Worm (Caenorhabditis elegans) whole organism, L2 larva: ENCODE results near the gene T26A8.4.

Experiments used
- C34F6.9 ChIP-seq: fragments of 150-350 bp; optimal IDR thresholded peaks from 2 replicates; lab custom pipeline; 2014; ENCODE audit warnings: missing biosample characterization, missing genetic modification characterization
- F13H6.1 ChIP-seq: sonication (generic microtip); optimal IDR thresholded peaks from 2 replicates; lab custom pipeline; 2016; ENCODE audit warnings: missing genetic modification characterization, missing compliant biosample characterization
- R02D3.7 ChIP-seq: fragments of 150-350 bp; optimal IDR thresholded peaks from 2 replicates; lab custom pipeline; 2014; ENCODE audit warnings: missing biosample characterization, missing genetic modification characterization
- Y55F3AM.14 ChIP-seq: fragments of 200-800 bp; sonication (Bioruptor generic); optimal IDR thresholded peaks from 2 replicates; lab custom pipeline; 2018; ENCODE audit warnings: mild to moderate bottlenecking, missing genetic modification characterization, missing compliant biosample characterization
- ZK546.5 ChIP-seq: sonication (generic microtip); optimal IDR thresholded peaks from 2 replicates; lab custom pipeline; 2017; ENCODE audit warnings: missing biosample characterization, missing genetic modification characterization
- ama-1 ChIP-seq: fragments of 150-350 bp; optimal IDR thresholded peaks from 2 replicates; lab custom pipeline; 2018; ENCODE audit warnings: inconsistent platforms
- blmp-1 ChIP-seq: sonication (generic microtip); optimal IDR thresholded peaks from 2 replicates; lab custom pipeline; 2017; ENCODE audit warnings: missing genetic modification characterization, mild to moderate bottlenecking, missing compliant biosample characterization, antibody characterized with exemption, moderate library complexity; ENCODE audit not compliant: insufficient read depth
- ceh-16 ChIP-seq: fragments of 150-350 bp; optimal IDR thresholded peaks from 2 replicates; lab custom pipeline; 2014; ENCODE audit warnings: missing biosample characterization, missing genetic modification characterization
- ceh-82 ChIP-seq: fragments of 150-350 bp; optimal IDR thresholded peaks from 2 replicates; lab custom pipeline; 2014; ENCODE audit warnings: missing biosample characterization, missing genetic modification characterization
- dmd-4 ChIP-seq: sonication (generic microtip); optimal IDR thresholded peaks from 2 replicates; lab custom pipeline; 2017; ENCODE audit warnings: missing biosample characterization, missing genetic modification characterization
- egl-27 ChIP-seq: sonication (generic microtip); optimal IDR thresholded peaks from 3 replicates; lab custom pipeline; 2017; ENCODE audit warnings: missing biosample characterization, missing genetic modification reagents, missing genetic modification characterization
- elt-1 ChIP-seq: fragments of 150-350 bp; optimal IDR thresholded peaks from 2 replicates; lab custom pipeline; 2014; ENCODE audit warnings: missing biosample characterization, missing genetic modification characterization
- elt-3 ChIP-seq: sonication (generic microtip); optimal IDR thresholded peaks from 2 replicates; lab custom pipeline; 2017; ENCODE audit warnings: missing biosample characterization, missing genetic modification characterization
- fos-1 ChIP-seq: fragments of 150-350 bp; optimal IDR thresholded peaks from 2 replicates; lab custom pipeline; 2014; ENCODE audit warnings: missing biosample characterization, missing genetic modification characterization
- lin-11 ChIP-seq: fragments of 150-350 bp; sonication (generic microtip); optimal IDR thresholded peaks from 2 replicates; lab custom pipeline; 2014; ENCODE audit warnings: missing biosample characterization, missing genetic modification characterization, inconsistent platforms, mixed read lengths
- lin-39 ChIP-seq: fragments of 150-350 bp; optimal IDR thresholded peaks from 2 replicates; lab custom pipeline; 2014; ENCODE audit warnings: missing biosample characterization, missing genetic modification reagents, missing genetic modification characterization
- lsy-2 ChIP-seq, 2 experiments: fragments of 150-350 bp in 1 of 2; sonication (generic microtip) in 1 of 2; optimal IDR thresholded peaks; 2 replicates each; lab custom pipeline; 2014 to 2017; ENCODE audit warnings: missing biosample characterization in 2 of 2, missing genetic modification characterization in 2 of 2
- mbf-1 ChIP-seq: sonication (generic microtip); optimal IDR thresholded peaks from 2 replicates; lab custom pipeline; 2017; ENCODE audit warnings: missing biosample characterization, missing genetic modification characterization
- mdl-1 ChIP-seq, 2 experiments: fragments of 150-350 bp in 1 of 2; sonication (generic microtip) in 1 of 2; optimal IDR thresholded peaks; 2 replicates each; lab custom pipeline; 2017; ENCODE audit warnings: missing biosample characterization in 2 of 2, missing genetic modification characterization in 2 of 2
- nhr-10 ChIP-seq: sonication (generic microtip); optimal IDR thresholded peaks from 2 replicates; lab custom pipeline; 2017; ENCODE audit warnings: missing biosample characterization, missing genetic modification characterization
- nhr-12 ChIP-seq: fragments of 150-350 bp; optimal IDR thresholded peaks from 2 replicates; lab custom pipeline; 2014; ENCODE audit warnings: missing biosample characterization, missing genetic modification characterization
- nhr-129 ChIP-seq: fragments of 150-350 bp; optimal IDR thresholded peaks from 2 replicates; lab custom pipeline; 2014; ENCODE audit warnings: missing biosample characterization, missing genetic modification characterization
- nhr-21 ChIP-seq: fragments of 150-350 bp; optimal IDR thresholded peaks from 2 replicates; lab custom pipeline; 2014; ENCODE audit warnings: missing biosample characterization, missing genetic modification characterization
- nhr-237 ChIP-seq: fragments of 150-350 bp; optimal IDR thresholded peaks from 2 replicates; lab custom pipeline; 2014; ENCODE audit warnings: missing biosample characterization, missing genetic modification characterization
- nhr-25 ChIP-seq: fragments of 150-350 bp; sonication (generic microtip); optimal IDR thresholded peaks from 3 replicates; lab custom pipeline; 2014; ENCODE audit warnings: missing biosample characterization, missing genetic modification characterization
- nhr-6 ChIP-seq: fragments of 150-350 bp; optimal IDR thresholded peaks from 2 replicates; lab custom pipeline; 2014; ENCODE audit warnings: missing biosample characterization, missing genetic modification characterization
- nhr-77 ChIP-seq: fragments of 150-350 bp; optimal IDR thresholded peaks from 2 replicates; lab custom pipeline; 2014; ENCODE audit warnings: missing biosample characterization, missing genetic modification characterization
- peb-1 ChIP-seq: fragments of 150-350 bp; optimal IDR thresholded peaks from 2 replicates; lab custom pipeline; 2014; ENCODE audit warnings: missing biosample characterization, missing genetic modification characterization
- sma-3 ChIP-seq: sonication (generic microtip); optimal IDR thresholded peaks from 2 replicates; lab custom pipeline; 2016; ENCODE audit warnings: missing genetic modification reagents, missing genetic modification characterization, missing compliant biosample characterization
- unc-39 ChIP-seq: fragments of 150-350 bp; optimal IDR thresholded peaks from 2 replicates; lab custom pipeline; 2014; ENCODE audit warnings: missing biosample characterization, missing genetic modification characterization
- unc-55 ChIP-seq: fragments of 150-350 bp; sonication (generic microtip); optimal IDR thresholded peaks from 3 replicates; lab custom pipeline; 2014; ENCODE audit warnings: missing biosample characterization, missing genetic modification reagents, missing genetic modification characterization
- unc-62 ChIP-seq: fragments of 150-350 bp; optimal IDR thresholded peaks from 2 replicates; lab custom pipeline; 2014; ENCODE audit warnings: missing biosample characterization, missing genetic modification reagents, missing genetic modification characterization
- zag-1 ChIP-seq: fragments of 150-350 bp; optimal IDR thresholded peaks from 2 replicates; lab custom pipeline; 2014; ENCODE audit warnings: missing biosample characterization, missing genetic modification characterization
- ztf-1 ChIP-seq: fragments of 200-800 bp; sonication (Bioruptor generic); conservative IDR thresholded peaks from 2 replicates; pipeline ENCODE4 v1.3.6; 2022; ENCODE audit warnings: missing genetic modification characterization, missing compliant biosample characterization
- ztf-11 ChIP-seq: sonication (generic microtip); optimal IDR thresholded peaks from 2 replicates; lab custom pipeline; 2017; ENCODE audit warnings: missing biosample characterization, missing genetic modification characterization
- ztf-4 ChIP-seq: fragments of 150-350 bp; optimal IDR thresholded peaks from 2 replicates; lab custom pipeline; 2014; ENCODE audit warnings: missing biosample characterization, missing genetic modification characterization

T26A8.4 gene

DNA sequence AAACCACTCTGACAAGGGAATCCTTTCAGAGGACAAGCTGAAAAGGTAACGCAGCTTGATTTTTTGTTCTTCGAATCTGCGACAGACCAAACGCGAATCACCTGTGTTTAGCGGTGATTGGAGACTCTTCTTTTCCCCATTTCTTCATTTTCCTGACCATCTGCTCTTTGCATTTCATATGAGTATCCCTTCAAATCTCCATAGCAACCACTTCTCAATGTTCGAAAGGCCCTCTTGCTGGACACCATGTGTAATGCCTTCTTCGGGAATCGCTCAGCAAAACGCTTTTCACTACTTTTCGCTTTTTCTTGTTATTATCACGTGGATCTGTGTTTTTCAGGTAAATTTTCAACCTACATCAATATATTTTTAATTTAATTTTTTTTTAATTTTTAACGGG lies 6.2 kb downstream of the T26A8.4 start, which contains the start of the genes T26A8.3 and tmem-231:
Gene T26A8.3, minus strand, starts transcription at position 101 of the 400 bp plus-strand sequence.
Gene tmem-231, plus strand, starts transcription at position 249 of the 400 bp plus-strand sequence.
- TF ChIP-seq zag-1 (tag; lab: Kevin White, UChicago) (no peak), unc-39 (tag; lab: Kevin White, UChicago) (no peak), dmd-4 (no peak), nhr-77 (tag; lab: Kevin White, UChicago) (no peak), unc-62 (GFP tag; lab: Kevin White, UChicago) (no peak), peb-1 (no peak), lin-39 (no peak), fos-1 (tag; lab: Kevin White, UChicago) (no peak)

DNA sequence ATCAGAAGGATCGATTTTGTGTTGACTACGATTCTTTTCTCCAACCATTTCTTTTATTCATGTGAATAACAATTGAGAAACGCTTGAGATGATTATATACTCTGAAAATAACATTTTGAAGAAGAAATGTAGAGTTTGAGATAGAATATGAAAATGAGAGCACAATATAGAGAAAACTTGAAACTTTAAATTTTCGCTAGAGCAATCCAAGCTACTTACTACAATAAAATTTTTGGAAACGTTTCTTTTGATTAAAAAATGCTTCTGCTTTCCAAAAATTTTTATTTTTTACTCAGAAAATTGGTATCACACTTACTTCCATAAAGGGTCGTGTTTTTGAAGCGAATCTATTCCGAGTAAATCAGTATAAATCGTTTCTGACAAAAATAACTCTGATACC lies 11.7 kb downstream of the T26A8.4 start, which contains the start of gene M116.5:
Gene M116.5, minus strand, starts transcription at position 101 of the 400 bp plus-strand sequence.
- no peak for TF ChIP-seq F13H6.1 (tag; lab: Kevin White, UChicago)
- TF ChIP-seq C34F6.9 (tag; lab: Kevin White, UChicago) = no peak
- no peak for TF ChIP-seq nhr-237 (tag; lab: Kevin White, UChicago)
- TF ChIP-seq ama-1 = no peak
- TF ChIP-seq nhr-10 = no peak
- no peak for TF ChIP-seq ztf-11 (tag; lab: Kevin White, UChicago)
- no peak for TF ChIP-seq lin-11
- TF ChIP-seq zag-1 (tag; lab: Kevin White, UChicago) = no peak
- no peak for TF ChIP-seq elt-3 (tag; lab: Kevin White, UChicago)
- TF ChIP-seq ceh-82 (tag; lab: Kevin White, UChicago) = no peak
- TF ChIP-seq nhr-12 (tag; lab: Kevin White, UChicago) = no peak
- no peak for TF ChIP-seq fos-1 (tag; lab: Kevin White, UChicago)
- no peak for TF ChIP-seq sma-3 (GFP tag; lab: Kevin White, UChicago)
- no peak for TF ChIP-seq R02D3.7 (tag; lab: Kevin White, UChicago)
- TF ChIP-seq, all 48 proteins: peak for 0

DNA sequence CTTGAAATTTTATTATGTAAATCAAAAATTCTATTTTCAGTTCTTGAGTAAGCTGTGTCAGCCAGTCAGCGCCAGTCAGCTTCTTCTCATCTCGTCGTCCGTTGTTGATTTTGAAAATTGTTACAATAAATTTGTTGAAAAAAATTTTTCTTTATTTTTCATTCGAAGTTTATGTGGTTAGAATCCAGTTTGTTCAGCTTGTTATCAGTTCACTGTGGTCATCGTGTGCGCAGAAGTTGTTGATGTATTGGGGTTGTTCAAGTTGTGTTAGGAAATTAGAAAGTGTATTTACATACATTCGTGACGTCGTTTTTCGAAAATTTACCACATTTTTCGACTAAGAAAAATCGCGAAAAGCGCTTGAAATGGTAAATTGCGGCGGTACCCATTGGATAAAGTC lies 34.9 kb downstream of the T26A8.4 start:
- TF ChIP-seq dmd-4 (no peak), elt-3 (tag; lab: Kevin White, UChicago) (no peak), ztf-4 (tag; lab: Kevin White, UChicago) (no peak), nhr-21 (no peak), ztf-1 (GFP tag; lab: Robert Waterston, UW) (no peak), lin-11 (no peak), unc-39 (tag; lab: Kevin White, UChicago) (no peak), blmp-1 (tag; lab: Kevin White, UChicago) (no peak), unc-55 (no peak), nhr-77 (tag; lab: Kevin White, UChicago) (no peak), ceh-82 (tag; lab: Kevin White, UChicago) (no peak)

DNA sequence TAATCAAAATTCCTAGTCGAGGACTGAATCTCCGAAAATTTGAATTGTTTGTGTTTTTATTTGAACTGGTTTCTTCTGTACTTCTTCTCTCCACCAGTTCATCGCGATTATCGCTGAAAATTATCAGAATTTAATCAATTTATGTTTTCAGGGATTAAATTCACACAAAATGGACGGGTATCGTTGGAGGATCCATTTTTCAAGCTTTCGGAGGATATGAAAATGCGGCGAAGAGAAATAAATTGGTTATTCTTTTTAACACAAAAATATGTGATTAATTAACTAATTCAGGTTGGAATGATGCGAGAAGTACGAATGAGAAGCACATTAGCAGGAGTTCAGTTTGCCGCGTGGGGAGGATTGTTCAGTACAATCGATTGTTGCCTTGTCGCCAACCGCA lies 36.3 kb downstream of the T26A8.4 start, which contains the start of gene timm-17B.2:
Gene timm-17B.2, plus strand, starts transcription at position 301 of the 400 bp plus-strand sequence.
- no peak for TF ChIP-seq lsy-2 (tag; optimal IDR thresholded peaks at IDR 0.05; lab: Kevin White, UChicago)
- no peak for TF ChIP-seq nhr-10
- no peak for TF ChIP-seq nhr-21
- no peak for TF ChIP-seq ZK546.5 (tag; lab: Kevin White, UChicago)
- no peak for TF ChIP-seq elt-3 (tag; lab: Kevin White, UChicago)
- TF ChIP-seq zag-1 (tag; lab: Kevin White, UChicago) = no peak
- no peak for TF ChIP-seq ceh-16 (tag; lab: Kevin White, UChicago)
- no peak for TF ChIP-seq Y55F3AM.14 (GFP tag; lab: Kevin White, UChicago)
- TF ChIP-seq mdl-1 (tag; optimal IDR thresholded peaks at IDR 0.05; lab: Kevin White, UChicago) = no peak
- no peak for TF ChIP-seq nhr-129
- no peak for TF ChIP-seq mbf-1
- TF ChIP-seq C34F6.9 (tag; lab: Kevin White, UChicago) = no peak
- no peak for TF ChIP-seq egl-27 (tag; lab: Kevin White, UChicago)
- TF ChIP-seq lin-11 = no peak
- no peak for TF ChIP-seq nhr-6 (tag; lab: Kevin White, UChicago)
- no peak for TF ChIP-seq nhr-25 (tag; lab: Kevin White, UChicago)
- TF ChIP-seq elt-1 (tag; lab: Kevin White, UChicago) = no peak
- TF ChIP-seq ama-1 = no peak
- TF ChIP-seq R02D3.7 (tag; lab: Kevin White, UChicago) = no peak
- TF ChIP-seq blmp-1 (tag; lab: Kevin White, UChicago) = no peak
